Worm (Caenorhabditis elegans) whole organism, midembryonic: ENCODE data around the gene acl-4.

Source experiments
- T22C8.4 ChIP-seq: fragments of 200-800 bp; sonication (Bioruptor generic); IDR thresholded peaks from 2 replicates; pipeline ENCODE4 v1.3.6; 2022; ENCODE audit warnings: missing genetic modification characterization, missing compliant biosample characterization
- flt-1 ChIP-seq: fragments of 200-800 bp; sonication (Bioruptor generic); IDR thresholded peaks from 2 replicates; pipeline ENCODE4 v1.3.6; 2022; ENCODE audit warnings: missing genetic modification characterization, missing compliant biosample characterization
- ztf-23 ChIP-seq: fragments of 200-800 bp; sonication (Bioruptor generic); IDR thresholded peaks from 2 replicates; pipeline ENCODE4 v1.3.6; 2022; ENCODE audit warnings: missing genetic modification reagents, missing genetic modification characterization, missing compliant biosample characterization

ce11 chrX:2064730-2065129, 5.5 kb downstream of the acl-4 start, which contains the start of gene F49H12.7:
- TF ChIP-seq ztf-23 (no peak), T22C8.4 (no peak), flt-1 (GFP tag; lab: Robert Waterston, UW) (no peak)
